Fruit fly (Drosophila melanogaster) S2 (cell line): Measurements from ENCODE around the gene Mocs2B.

Source experiments
- CG8478 ChIP-seq: fragments of >200 bp; optimal IDR thresholded peaks from 2 replicates; lab custom pipeline; 2018
- CTCF ChIP-seq, 2 experiments: fragments of >200 bp; optimal IDR thresholded peaks; 2 replicates each; lab custom pipeline; 2018

DNA sequence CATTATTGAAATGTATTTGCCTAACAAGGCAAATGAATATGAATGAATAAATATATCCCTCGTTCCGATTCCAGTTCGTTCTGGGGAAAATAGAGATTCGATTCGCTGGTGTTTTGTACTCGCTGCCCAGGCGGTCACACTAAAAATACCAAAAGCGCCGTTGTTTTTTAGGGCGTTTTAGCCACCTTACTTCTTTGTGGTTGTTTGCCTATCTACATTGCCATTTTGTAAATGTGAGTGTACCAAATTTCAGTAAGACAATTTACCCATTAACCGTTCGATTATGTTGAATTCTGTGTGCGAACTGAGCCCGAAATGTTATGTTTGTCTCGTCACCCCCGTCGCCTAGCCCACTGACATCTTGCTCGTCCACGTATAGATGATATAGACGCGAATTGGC lies 29.7 kb downstream of the Mocs2B start, which contains the start of the genes CG33095 and CG33096:
- TF ChIP-seq CG8478 (no peak), CTCF (optimal IDR thresholded peaks at IDR 0.05; lab: Kevin White, UChicago) (no peak)
